Worm (Caenorhabditis elegans) whole organism, L3 larva: Measurements from ENCODE around the gene gcy-25.
A peak's percentile ranks its signal among the peaks of the same experiment; 100 is the strongest.

ENCODE experiments used
- R02D3.7 ChIP-seq: fragments of 150-350 bp; optimal IDR thresholded peaks from 2 replicates; lab custom pipeline; 2014; ENCODE audit warnings: missing biosample characterization, missing genetic modification characterization
- ZK546.5 ChIP-seq: sonication (generic microtip); optimal IDR thresholded peaks from 2 replicates; lab custom pipeline; 2017; ENCODE audit warnings: missing biosample characterization, missing genetic modification characterization
- aly-2 ChIP-seq: fragments of 150-350 bp; optimal IDR thresholded peaks from 2 replicates; lab custom pipeline; 2014; ENCODE audit warnings: missing biosample characterization, missing genetic modification characterization
- ama-1 ChIP-seq: fragments of 150-350 bp; optimal IDR thresholded peaks from 2 replicates; lab custom pipeline; 2018
- ceh-16 ChIP-seq: sonication (generic microtip); optimal IDR thresholded peaks from 2 replicates; lab custom pipeline; 2017; ENCODE audit warnings: missing biosample characterization, missing genetic modification characterization
- ceh-28 ChIP-seq: fragments of 150-350 bp; optimal IDR thresholded peaks from 2 replicates; lab custom pipeline; 2014; ENCODE audit warnings: missing biosample characterization, missing genetic modification reagents, missing genetic modification characterization
- ceh-82 ChIP-seq: fragments of 150-350 bp; optimal IDR thresholded peaks from 2 replicates; lab custom pipeline; 2014; ENCODE audit warnings: missing biosample characterization, missing genetic modification characterization
- ceh-9 ChIP-seq: sonication (generic microtip); optimal IDR thresholded peaks from 2 replicates; lab custom pipeline; 2018; ENCODE audit warnings: missing biosample characterization, missing genetic modification characterization
- daf-12 ChIP-seq: fragments of 150-350 bp; optimal IDR thresholded peaks from 2 replicates; lab custom pipeline; 2014; ENCODE audit warnings: missing biosample characterization, missing genetic modification reagents, missing genetic modification characterization
- egl-27 ChIP-seq: sonication (generic microtip); optimal IDR thresholded peaks from 4 replicates; lab custom pipeline; 2017; ENCODE audit warnings: missing biosample characterization, missing genetic modification reagents, missing genetic modification characterization
- elt-1 ChIP-seq: fragments of 150-350 bp; optimal IDR thresholded peaks from 2 replicates; lab custom pipeline; 2014; ENCODE audit warnings: missing biosample characterization, missing genetic modification characterization
- elt-2 ChIP-seq: sonication (generic microtip); optimal IDR thresholded peaks from 2 replicates; lab custom pipeline; 2016; ENCODE audit warnings: missing genetic modification reagents, mild to moderate bottlenecking, missing genetic modification characterization, missing compliant biosample characterization
- elt-3 ChIP-seq, 3 experiments: fragments of 150-350 bp in 1 of 3; sonication (generic microtip) in 2 of 3; optimal IDR thresholded peaks; 2 replicates in 2 of 3; 4 replicates in 1 of 3; lab custom pipeline; 2014 to 2017; ENCODE audit warnings: missing biosample characterization in 3 of 3, missing genetic modification characterization in 3 of 3
- eor-1 ChIP-seq, 2 experiments: fragments of 150-350 bp; optimal IDR thresholded peaks; 2 replicates each; lab custom pipeline; 2014 to 2018; ENCODE audit warnings: missing biosample characterization in 2 of 2, missing genetic modification characterization in 2 of 2
- fkh-10 ChIP-seq: sonication (generic microtip); optimal IDR thresholded peaks from 2 replicates; lab custom pipeline; 2017; ENCODE audit warnings: missing biosample characterization, missing genetic modification reagents, missing genetic modification characterization
- fkh-2 ChIP-seq: fragments of 150-350 bp; optimal IDR thresholded peaks from 2 replicates; lab custom pipeline; 2014; ENCODE audit warnings: missing biosample characterization, missing genetic modification reagents, missing genetic modification characterization
- fos-1 ChIP-seq: fragments of 150-350 bp; optimal IDR thresholded peaks from 2 replicates; lab custom pipeline; 2014; ENCODE audit warnings: missing biosample characterization, missing genetic modification characterization
- hmg-11 ChIP-seq: sonication (generic microtip); optimal IDR thresholded peaks from 2 replicates; lab custom pipeline; 2016; ENCODE audit warnings: missing genetic modification characterization, missing compliant biosample characterization
- jun-1 ChIP-seq: fragments of 150-350 bp; optimal IDR thresholded peaks from 2 replicates; lab custom pipeline; 2014; ENCODE audit warnings: missing biosample characterization, missing genetic modification reagents, missing genetic modification characterization
- lin-15B ChIP-seq: fragments of 150-350 bp; optimal IDR thresholded peaks from 2 replicates; lab custom pipeline; 2014; ENCODE audit warnings: missing biosample characterization, missing genetic modification characterization
- lin-39 ChIP-seq: fragments of 150-350 bp; optimal IDR thresholded peaks from 2 replicates; lab custom pipeline; 2018; ENCODE audit warnings: missing biosample characterization, missing genetic modification reagents, missing genetic modification characterization
- lsy-12 ChIP-seq: sonication (generic microtip); optimal IDR thresholded peaks from 2 replicates; lab custom pipeline; 2016; ENCODE audit warnings: mild to moderate bottlenecking, missing genetic modification characterization, missing compliant biosample characterization
- mdl-1 ChIP-seq: fragments of 150-350 bp; optimal IDR thresholded peaks from 2 replicates; lab custom pipeline; 2014; ENCODE audit warnings: missing biosample characterization, missing genetic modification characterization
- mml-1 ChIP-seq: fragments of 150-350 bp; sonication (generic microtip); optimal IDR thresholded peaks from 3 replicates; lab custom pipeline; 2014; ENCODE audit warnings: missing biosample characterization, missing genetic modification characterization
- nfya-1 ChIP-seq: sonication (generic microtip); optimal IDR thresholded peaks from 2 replicates; lab custom pipeline; 2017; ENCODE audit warnings: missing genetic modification characterization, mild to moderate bottlenecking, missing compliant biosample characterization, antibody characterized with exemption, moderate library complexity; ENCODE audit not compliant: insufficient read depth
- nhr-11 ChIP-seq: fragments of 150-350 bp; optimal IDR thresholded peaks from 2 replicates; lab custom pipeline; 2014; ENCODE audit warnings: missing biosample characterization, missing genetic modification characterization
- nhr-23 ChIP-seq: fragments of 150-350 bp; optimal IDR thresholded peaks from 2 replicates; lab custom pipeline; 2014; ENCODE audit warnings: missing biosample characterization, missing genetic modification reagents, missing genetic modification characterization
- nhr-237 ChIP-seq: fragments of 150-350 bp; optimal IDR thresholded peaks from 2 replicates; lab custom pipeline; 2014; ENCODE audit warnings: missing biosample characterization, missing genetic modification characterization
- nhr-25 ChIP-seq: sonication (generic microtip); optimal IDR thresholded peaks from 2 replicates; lab custom pipeline; 2017; ENCODE audit warnings: missing biosample characterization, missing genetic modification characterization
- nhr-28 ChIP-seq: fragments of 150-350 bp; optimal IDR thresholded peaks from 2 replicates; lab custom pipeline; 2014; ENCODE audit warnings: missing biosample characterization, missing genetic modification characterization
- nhr-43 ChIP-seq: sonication (generic microtip); optimal IDR thresholded peaks from 2 replicates; lab custom pipeline; 2016; ENCODE audit warnings: mild to moderate bottlenecking, missing genetic modification characterization, missing compliant biosample characterization; ENCODE audit not compliant: poor library complexity, severe bottlenecking
- nhr-67 ChIP-seq: fragments of 150-350 bp; optimal IDR thresholded peaks from 2 replicates; lab custom pipeline; 2014; ENCODE audit warnings: missing biosample characterization, missing genetic modification characterization
- nhr-77 ChIP-seq: fragments of 150-350 bp; optimal IDR thresholded peaks from 2 replicates; lab custom pipeline; 2014; ENCODE audit warnings: missing biosample characterization, missing genetic modification characterization
- pha-4 ChIP-seq: fragments of 150-350 bp; optimal IDR thresholded peaks from 2 replicates; lab custom pipeline; 2014; ENCODE audit warnings: missing biosample characterization, missing genetic modification reagents, missing genetic modification characterization
- pqm-1 ChIP-seq: fragments of 150-350 bp; optimal IDR thresholded peaks from 2 replicates; lab custom pipeline; 2017; ENCODE audit warnings: missing biosample characterization, missing genetic modification characterization, inconsistent platforms
- sea-2 ChIP-seq: fragments of 150-350 bp; sonication (generic microtip); optimal IDR thresholded peaks from 4 replicates; lab custom pipeline; 2014; ENCODE audit warnings: missing biosample characterization, missing genetic modification reagents, missing genetic modification characterization
- skn-1 ChIP-seq: fragments of 150-350 bp; optimal IDR thresholded peaks from 2 replicates; lab custom pipeline; 2014; ENCODE audit warnings: missing biosample characterization, missing genetic modification characterization
- snpc-4 ChIP-seq: fragments of 150-350 bp; optimal IDR thresholded peaks from 2 replicates; lab custom pipeline; 2014; ENCODE audit warnings: missing biosample characterization, missing genetic modification characterization
- tbx-2 ChIP-seq: sonication (generic microtip); optimal IDR thresholded peaks from 2 replicates; lab custom pipeline; 2016; ENCODE audit warnings: mild to moderate bottlenecking, missing genetic modification characterization, missing compliant biosample characterization
- unc-39 ChIP-seq: sonication (generic microtip); optimal IDR thresholded peaks from 4 replicates; lab custom pipeline; 2017; ENCODE audit warnings: missing biosample characterization, missing genetic modification characterization
- unc-62 ChIP-seq: fragments of 150-350 bp; sonication (generic microtip); optimal IDR thresholded peaks from 4 replicates; lab custom pipeline; 2014; ENCODE audit warnings: missing biosample characterization, missing genetic modification reagents, missing genetic modification characterization
- zag-1 ChIP-seq: fragments of 150-350 bp; optimal IDR thresholded peaks from 2 replicates; lab custom pipeline; 2014; ENCODE audit warnings: missing biosample characterization, missing genetic modification characterization
- ztf-11 ChIP-seq: fragments of 150-350 bp; optimal IDR thresholded peaks from 2 replicates; lab custom pipeline; 2014; ENCODE audit warnings: missing biosample characterization, missing genetic modification characterization
- ztf-4 ChIP-seq: fragments of 150-350 bp; optimal IDR thresholded peaks from 2 replicates; lab custom pipeline; 2014; ENCODE audit warnings: missing biosample characterization, missing genetic modification characterization

Gene gcy-25

ce11 chrIV:15929831-15930230, 57.1 kb downstream of the gcy-25 start:
- no peak for TF ChIP-seq nhr-237
- TF ChIP-seq ceh-9 (tag; lab: Kevin White, UChicago): no peak
- TF ChIP-seq ceh-82 (tag; lab: Kevin White, UChicago): no peak
- peak in 1 of 3 experiments; percentile 25 for TF ChIP-seq elt-3 (tag; optimal IDR thresholded peaks at IDR 0.05; lab: Kevin White, UChicago)
- no peak for TF ChIP-seq tbx-2 (tag; lab: Kevin White, UChicago)
- TF ChIP-seq lsy-12 (tag; lab: Kevin White, UChicago): no peak
- no peak for TF ChIP-seq lin-15B (tag; lab: Kevin White, UChicago)
- peak; percentile 15 for TF ChIP-seq pha-4 (tag; lab: Kevin White, UChicago)
- TF ChIP-seq mdl-1: no peak
- no peak for TF ChIP-seq fkh-10 (GFP tag; lab: Kevin White, UChicago)
- TF ChIP-seq nhr-43 (tag; lab: Kevin White, UChicago): no peak
- TF ChIP-seq unc-62 (GFP tag; lab: Kevin White, UChicago): no peak
- TF ChIP-seq pqm-1: peak; percentile 68
- TF ChIP-seq skn-1 (tag; lab: Kevin White, UChicago): peak; percentile 15
- TF ChIP-seq ceh-28 (tag; lab: Kevin White, UChicago): no peak
- TF ChIP-seq snpc-4 (tag; lab: Kevin White, UChicago): no peak
- no peak for TF ChIP-seq lin-39
- no peak for TF ChIP-seq daf-12 (tag; lab: Kevin White, UChicago)
- TF ChIP-seq zag-1 (tag; lab: Kevin White, UChicago): no peak
- TF ChIP-seq sea-2: no peak
- peak; percentile 91 for TF ChIP-seq elt-2 (tag; lab: Kevin White, UChicago)
- no peak for TF ChIP-seq nfya-1
- TF ChIP-seq nhr-77: no peak
- no peak for TF ChIP-seq nhr-25 (tag; lab: Kevin White, UChicago)
- TF ChIP-seq egl-27: no peak
- TF ChIP-seq ZK546.5: no peak
- TF ChIP-seq fos-1 (tag; lab: Kevin White, UChicago): no peak
- TF ChIP-seq nhr-67 (tag; lab: Kevin White, UChicago): no peak

ce11 chrIV:15930281-15930680, 57.5 kb downstream of the gcy-25 start, which contains the start of gene Y105C5B.9:
Gene Y105C5B.9 (plus strand): TSS chrIV:15930581.
- no peak for TF ChIP-seq nhr-43 (tag; lab: Kevin White, UChicago)
- no peak for TF ChIP-seq mml-1 (tag; lab: Kevin White, UChicago)
- TF ChIP-seq elt-1 (tag; lab: Kevin White, UChicago): no peak

ce11 chrIV:15930694-15931093, 58.0 kb downstream of the gcy-25 start:
- TF ChIP-seq ceh-28 (tag; lab: Kevin White, UChicago): peak; percentile 80
- TF ChIP-seq ceh-9 (tag; lab: Kevin White, UChicago): no peak

ce11 chrIV:15931176-15931575, 58.4 kb downstream of the gcy-25 start:
- TF ChIP-seq pqm-1: peak; percentile 2
- TF ChIP-seq sea-2: no peak
- TF ChIP-seq nfya-1: peak; percentile 11
- TF ChIP-seq hmg-11 (tag; lab: Kevin White, UChicago): peak; percentile 46
- peak; percentile 52 for TF ChIP-seq snpc-4 (tag; lab: Kevin White, UChicago)
- TF ChIP-seq elt-2 (tag; lab: Kevin White, UChicago): peak; percentile 34
- no peak for TF ChIP-seq unc-39 (tag; lab: Kevin White, UChicago)

ce11 chrIV:15931833-15932232, 59.1 kb downstream of the gcy-25 start:
- TF ChIP-seq snpc-4 (tag; lab: Kevin White, UChicago) (peak; percentile 35), R02D3.7 (tag; lab: Kevin White, UChicago) (no peak), ceh-28 (tag; lab: Kevin White, UChicago) (no peak), fos-1 (tag; lab: Kevin White, UChicago) (no peak), nhr-11 (tag; lab: Kevin White, UChicago) (no peak), egl-27 (no peak), fkh-2 (tag; lab: Kevin White, UChicago) (no peak), lin-39 (peak; percentile 38), ceh-16 (tag; lab: Kevin White, UChicago) (no peak), unc-62 (GFP tag; lab: Kevin White, UChicago) (no peak), ztf-4 (tag; lab: Kevin White, UChicago) (no peak), mdl-1 (no peak), nhr-25 (tag; lab: Kevin White, UChicago) (peak; percentile 10), ceh-82 (tag; lab: Kevin White, UChicago) (no peak), jun-1 (no peak), mml-1 (tag; lab: Kevin White, UChicago) (no peak), nhr-23 (peak; percentile 3), pqm-1 (no peak), aly-2 (tag; lab: Kevin White, UChicago) (no peak), elt-3 (tag; optimal IDR thresholded peaks at IDR 0.05; lab: Kevin White, UChicago) (no peak), eor-1 (tag; optimal IDR thresholded peaks at IDR 0.05; lab: Kevin White, UChicago) (no peak), nfya-1 (peak; percentile 13), ztf-11 (tag; lab: Kevin White, UChicago) (no peak), fkh-10 (GFP tag; lab: Kevin White, UChicago) (no peak), nhr-28 (tag; lab: Kevin White, UChicago) (no peak), sea-2 (no peak), nhr-67 (tag; lab: Kevin White, UChicago) (no peak), nhr-77 (no peak), hmg-11 (tag; lab: Kevin White, UChicago) (peak; percentile 11), ama-1 (lab: Kevin White, UChicago) (no peak)
